Worm (Caenorhabditis elegans): ENCODE measurements around the gene clec-134.

ce11 chrII:3550352-3550751, 29.5 kb upstream of the clec-134 start, which contains the start of gene W10G11.19:
- TF ChIP-seq ceh-82 (tag; optimal IDR thresholded peaks at IDR 0.05) (no peak), fos-1 (tag; optimal IDR thresholded peaks at IDR 0.05) (no peak), unc-62 (GFP tag; optimal IDR thresholded peaks at IDR 0.05) (no peak), lsy-2 (tag; optimal IDR thresholded peaks at IDR 0.05) (no peak), nhr-77 (tag; optimal IDR thresholded peaks at IDR 0.05) (no peak), egl-27 (tag; optimal IDR thresholded peaks at IDR 0.05) (no peak), jun-1 (tag; optimal IDR thresholded peaks at IDR 0.05) (no peak), fkh-10 (GFP tag; optimal IDR thresholded peaks at IDR 0.05) (no peak), lin-39 (tag; optimal IDR thresholded peaks at IDR 0.05) (no peak)

Data from whole organism, L1 larva.